Worm (Caenorhabditis elegans): ENCODE measurements around the gene T28A8.4.

The T28A8.4 gene

ce11 chrIII:13462965-13463783 lies 40.3 kb upstream of the T28A8.4 start, which contains the start of gene ant-1.1 (continued):
- peak; percentile 14 for TF ChIP-seq K02D7.2 (tag; optimal IDR thresholded peaks at IDR 0.05)
- TF ChIP-seq ceh-9 (tag; optimal IDR thresholded peaks at IDR 0.05): no peak
- TF ChIP-seq odd-2 (tag; optimal IDR thresholded peaks at IDR 0.05): no peak
- TF ChIP-seq ceh-6 (GFP tag; optimal IDR thresholded peaks at IDR 0.05): no peak
- TF ChIP-seq hlh-6 (tag; optimal IDR thresholded peaks at IDR 0.05): no peak
- peak; percentile 12 for TF ChIP-seq fax-1 (tag; optimal IDR thresholded peaks at IDR 0.05)
- no peak for TF ChIP-seq K09A11.1 (tag; optimal IDR thresholded peaks at IDR 0.05; ENCODE audit: insufficient read depth)
- no peak for TF ChIP-seq hlh-13 (GFP tag; optimal IDR thresholded peaks at IDR 0.05)
- peak; percentile 56 for TF ChIP-seq ceh-14 (tag; optimal IDR thresholded peaks at IDR 0.05)
- TF ChIP-seq tbx-2 (tag; optimal IDR thresholded peaks at IDR 0.05): peak; percentile 75
- TF ChIP-seq ceh-2 (tag; optimal IDR thresholded peaks at IDR 0.05): peak; percentile 38
- no peak for TF ChIP-seq pat-9 (tag; optimal IDR thresholded peaks at IDR 0.05)
- TF ChIP-seq elt-4 (tag; optimal IDR thresholded peaks at IDR 0.05): no peak
- TF ChIP-seq Y22D7AL.16 (tag; optimal IDR thresholded peaks at IDR 0.05): peak; percentile 40
- TF ChIP-seq mec-3 (tag; optimal IDR thresholded peaks at IDR 0.05; ENCODE audit: borderline replicate concordance): no peak
- peak; percentile 18 for TF ChIP-seq pha-2 (tag; optimal IDR thresholded peaks at IDR 0.05)
- no peak for TF ChIP-seq ceh-22 (tag; optimal IDR thresholded peaks at IDR 0.05)
- peak; percentile 55 for TF ChIP-seq unc-86 (tag; optimal IDR thresholded peaks at IDR 0.05)
- TF ChIP-seq pag-3 (tag; optimal IDR thresholded peaks at IDR 0.05; ENCODE audit: borderline replicate concordance): no peak
- TF ChIP-seq lin-11 (tag; optimal IDR thresholded peaks at IDR 0.05): no peak
- peak; percentile 49 for TF ChIP-seq gmeb-2 (tag; optimal IDR thresholded peaks at IDR 0.05)
- no peak for TF ChIP-seq fkh-6 (tag; optimal IDR thresholded peaks at IDR 0.05)
- peak; percentile 45 for TF ChIP-seq dve-1 (tag; optimal IDR thresholded peaks at IDR 0.05)
- TF ChIP-seq sox-2 (GFP tag; IDR thresholded peaks at IDR 0.05): no peak
- no peak for TF ChIP-seq npax-4 (tag; optimal IDR thresholded peaks at IDR 0.05)
- peak; percentile 26 for TF ChIP-seq ceh-24 (tag; optimal IDR thresholded peaks at IDR 0.05)
- TF ChIP-seq pqm-1 (tag; optimal IDR thresholded peaks at IDR 0.05): no peak
- no peak for TF ChIP-seq pha-4 (tag; optimal IDR thresholded peaks at IDR 0.05)
- TF ChIP-seq ceh-31 (tag; optimal IDR thresholded peaks at IDR 0.05): peak; percentile 83
- TF ChIP-seq unc-42 (tag; optimal IDR thresholded peaks at IDR 0.05): peak; percentile 77
- no peak for TF ChIP-seq fkh-10 (GFP tag; optimal IDR thresholded peaks at IDR 0.05)

- TF ChIP-seq pax-1 (tag; optimal IDR thresholded peaks at IDR 0.05) (no peak), ceh-2 (tag; optimal IDR thresholded peaks at IDR 0.05) (no peak), ceh-18 (tag; optimal IDR thresholded peaks at IDR 0.05) (peak; percentile 34), Y22D7AL.16 (tag; optimal IDR thresholded peaks at IDR 0.05) (no peak), ceh-48 (tag; optimal IDR thresholded peaks at IDR 0.05) (no peak), hlh-6 (tag; optimal IDR thresholded peaks at IDR 0.05) (no peak), madf-2 (tag; optimal IDR thresholded peaks at IDR 0.05) (no peak), fax-1 (tag; optimal IDR thresholded peaks at IDR 0.05) (no peak), unc-55 (GFP tag; optimal IDR thresholded peaks at IDR 0.05) (peak; percentile 49), ref-2 (tag; optimal IDR thresholded peaks at IDR 0.05) (no peak), pros-1 (tag; optimal IDR thresholded peaks at IDR 0.05) (no peak), nhr-232 (tag; optimal IDR thresholded peaks at IDR 0.05) (no peak), ama-1 (optimal IDR thresholded peaks at IDR 0.05) (peak; percentile 85), C38D4.7 (GFP tag; optimal IDR thresholded peaks at IDR 0.05) (no peak), unc-42 (tag; optimal IDR thresholded peaks at IDR 0.05) (no peak), ceh-24 (tag; optimal IDR thresholded peaks at IDR 0.05) (no peak), ceh-14 (tag; optimal IDR thresholded peaks at IDR 0.05) (no peak), gmeb-2 (tag; optimal IDR thresholded peaks at IDR 0.05) (no peak), elt-2 (tag; optimal IDR thresholded peaks at IDR 0.05) (peak; percentile 63), ttx-3 (tag; optimal IDR thresholded peaks at IDR 0.05) (no peak), pag-3 (tag; optimal IDR thresholded peaks at IDR 0.05; ENCODE audit: borderline replicate concordance) (no peak), hlh-8 (tag; optimal IDR thresholded peaks at IDR 0.05) (no peak), pqm-1 (tag; optimal IDR thresholded peaks at IDR 0.05) (peak; percentile 8), fkh-6 (tag; optimal IDR thresholded peaks at IDR 0.05) (no peak), ztf-16 (tag; optimal IDR thresholded peaks at IDR 0.05) (no peak), ceh-6 (GFP tag; optimal IDR thresholded peaks at IDR 0.05) (no peak), lim-6 (tag; optimal IDR thresholded peaks at IDR 0.05) (no peak)
Measured at ce11 chrIII:13464493-13465362, 38.8 kb upstream of the T28A8.4 start, which contains the start of gene kel-3. Gene kel-3, plus strand, starts transcription at chrIII:13464820.

Measured in whole organism, late embryonic.